Fruit fly (Drosophila melanogaster) whole organism, adult: Measurements from ENCODE around the gene Dus2.

Source experiments
- CG11617 ChIP-seq: fragments of 200-800 bp; sonication (Bioruptor generic); optimal IDR thresholded peaks from 2 replicates; lab custom pipeline; 2017; ENCODE audit warnings: mild to moderate bottlenecking, missing biosample characterization, missing genetic modification reagents, missing genetic modification characterization
- CG12768 ChIP-seq: fragments of 200-800 bp; sonication (Bioruptor generic); optimal IDR thresholded peaks from 2 replicates; lab custom pipeline; 2017; ENCODE audit warnings: missing biosample characterization, missing genetic modification characterization, mild to moderate bottlenecking, moderate library complexity, missing genetic modification reagents
- CG14711 ChIP-seq: fragments of 200-800 bp; sonication (Bioruptor generic); optimal IDR thresholded peaks from 2 replicates; lab custom pipeline; 2018; ENCODE audit warnings: missing biosample characterization, mild to moderate bottlenecking, missing genetic modification characterization, moderate library complexity
- CG1620 ChIP-seq: fragments of 200-800 bp; sonication (Bioruptor generic); optimal IDR thresholded peaks from 2 replicates; lab custom pipeline; 2016; ENCODE audit warnings: missing biosample characterization, missing genetic modification characterization
- CG33017 ChIP-seq: fragments of 200-800 bp; sonication (Bioruptor generic); optimal IDR thresholded peaks from 2 replicates; lab custom pipeline; 2018; ENCODE audit warnings: missing biosample characterization, mild to moderate bottlenecking, missing genetic modification characterization, moderate library complexity
- CG5204 ChIP-seq: fragments of 200-800 bp; sonication (Bioruptor generic); optimal IDR thresholded peaks from 2 replicates; lab custom pipeline; 2016; ENCODE audit warnings: missing biosample characterization, missing genetic modification characterization
- CG7045 ChIP-seq: fragments of 200-800 bp; sonication (Bioruptor generic); optimal IDR thresholded peaks from 2 replicates; lab custom pipeline; 2017; ENCODE audit warnings: missing biosample characterization, mild to moderate bottlenecking, missing genetic modification characterization
- CG7101 ChIP-seq: fragments of 200-800 bp; sonication (Bioruptor generic); optimal IDR thresholded peaks from 2 replicates; lab custom pipeline; 2018; ENCODE audit warnings: missing biosample characterization, mild to moderate bottlenecking, missing genetic modification characterization, moderate library complexity
- Clk ChIP-seq: fragments of 200-800 bp; sonication (Bioruptor generic); optimal IDR thresholded peaks from 2 replicates; lab custom pipeline; 2017; ENCODE audit warnings: missing biosample characterization, missing genetic modification characterization
- Crg-1 ChIP-seq: fragments of 200-800 bp; sonication (Bioruptor generic); optimal IDR thresholded peaks from 2 replicates; lab custom pipeline; 2016; ENCODE audit warnings: missing biosample characterization, missing genetic modification characterization
- Hr96 ChIP-seq: fragments of 200-800 bp; sonication (Bioruptor generic); optimal IDR thresholded peaks from 2 replicates; lab custom pipeline; 2016; ENCODE audit warnings: missing biosample characterization, missing genetic modification characterization
- Mnt ChIP-seq: fragments of 200-800 bp; sonication (Bioruptor generic); optimal IDR thresholded peaks from 2 replicates; lab custom pipeline; 2016; ENCODE audit warnings: missing biosample characterization, mild to moderate bottlenecking, missing genetic modification characterization
- bab1 ChIP-seq: fragments of 200-800 bp; sonication (Bioruptor generic); optimal IDR thresholded peaks from 3 replicates; lab custom pipeline; 2019; ENCODE audit warnings: missing biosample characterization, mild to moderate bottlenecking, missing genetic modification characterization, moderate library complexity
- cic ChIP-seq: fragments of 200-800 bp; sonication (Bioruptor generic); optimal IDR thresholded peaks from 2 replicates; lab custom pipeline; 2017; ENCODE audit warnings: missing biosample characterization, mild to moderate bottlenecking, missing genetic modification characterization, moderate library complexity
- cnc ChIP-seq, 2 experiments: fragments of >200 bp; optimal IDR thresholded peaks; 2 replicates each; lab custom pipeline; 2017
- kay ChIP-seq: fragments of 200-800 bp; sonication (Bioruptor generic); peaks from one replicate; lab custom pipeline; 2016; ENCODE audit warnings: missing biosample characterization, missing genetic modification characterization, borderline replicate concordance
- ovo ChIP-seq: fragments of 200-800 bp; sonication (Bioruptor generic); optimal IDR thresholded peaks from 2 replicates; lab custom pipeline; 2016; ENCODE audit warnings: missing biosample characterization, missing genetic modification characterization
- pad ChIP-seq: fragments of 200-800 bp; sonication (Bioruptor generic); optimal IDR thresholded peaks from 3 replicates; lab custom pipeline; 2017; ENCODE audit warnings: missing biosample characterization, missing genetic modification characterization, mild to moderate bottlenecking, moderate library complexity, missing genetic modification reagents
- tj ChIP-seq: fragments of 200-800 bp; sonication (Bioruptor generic); optimal IDR thresholded peaks from 3 replicates; lab custom pipeline; 2017; ENCODE audit warnings: missing biosample characterization, mild to moderate bottlenecking, missing genetic modification characterization, moderate library complexity
- toe ChIP-seq: fragments of 200-800 bp; sonication (Bioruptor generic); optimal IDR thresholded peaks from 2 replicates; lab custom pipeline; 2016; ENCODE audit warnings: missing biosample characterization, missing genetic modification characterization

Dus2 gene

DNA sequence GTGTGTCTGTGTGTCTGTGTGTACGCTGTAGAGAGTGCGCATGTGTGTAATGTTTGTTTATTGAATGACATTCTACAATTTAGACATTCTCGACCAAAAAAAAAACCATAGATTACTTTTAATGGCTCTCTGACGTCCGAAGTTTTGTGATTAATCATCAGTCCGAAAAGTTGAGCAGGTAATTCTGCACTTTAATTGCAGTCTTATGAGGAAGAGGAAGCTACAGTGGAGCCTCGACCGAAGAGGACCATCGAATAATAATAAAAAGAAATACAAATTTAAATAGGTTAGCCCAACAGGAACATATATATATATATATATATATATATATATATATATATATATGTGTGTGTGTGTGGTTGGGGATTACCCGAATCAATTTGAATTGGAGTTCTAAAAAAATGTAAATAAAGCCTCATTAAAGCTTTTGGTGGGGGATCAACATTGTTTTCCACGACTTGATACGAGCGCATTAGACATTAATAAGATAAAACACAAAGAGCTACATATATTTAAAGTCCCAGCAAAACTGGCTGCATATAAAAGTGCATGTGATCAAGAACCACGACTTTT is 28.5 kb upstream of the Dus2 start:
- TF ChIP-seq CG7045 (GFP tag; lab: Kevin White, UChicago) (no peak), bab1 (GFP tag; lab: Kevin White, UChicago) (no peak), Hr96 (GFP tag; lab: Kevin White, UChicago) (peak; percentile 18)

DNA sequence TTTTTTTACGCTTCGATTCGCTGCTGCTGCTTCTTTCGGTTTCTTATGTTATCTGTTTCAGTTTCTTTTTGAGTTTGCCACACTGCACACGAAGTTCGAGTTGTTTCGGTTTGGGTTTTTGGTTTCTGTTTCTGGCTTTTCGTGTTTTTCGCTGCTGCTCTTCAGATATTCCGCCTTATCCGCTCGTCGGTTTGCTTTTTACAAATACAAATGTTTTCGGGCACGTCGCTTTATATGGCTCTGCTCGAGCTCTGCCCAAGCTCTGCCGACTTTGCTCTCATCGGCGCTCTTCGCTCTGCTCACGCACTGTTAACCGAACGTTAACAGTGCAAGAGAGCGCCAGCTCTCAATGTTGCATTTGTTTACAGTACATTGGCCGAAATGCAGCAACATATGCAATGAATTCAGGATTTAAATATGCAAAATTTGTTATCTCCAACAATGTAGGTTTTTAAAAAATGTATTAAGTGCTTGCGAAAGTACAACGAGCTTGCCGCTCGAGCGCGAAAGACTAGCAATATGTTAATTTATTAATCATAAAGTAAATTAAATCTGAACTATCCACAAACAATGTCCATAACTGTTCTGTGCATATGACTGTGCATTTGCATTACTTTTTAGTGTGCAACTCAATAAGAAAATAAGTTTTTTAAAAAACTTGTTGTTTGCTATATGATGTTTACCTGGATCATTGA is 26.4 kb upstream of the Dus2 start:
- TF ChIP-seq tj (peak; percentile 1), CG12768 (GFP tag; lab: Kevin White, UChicago) (no peak)

DNA sequence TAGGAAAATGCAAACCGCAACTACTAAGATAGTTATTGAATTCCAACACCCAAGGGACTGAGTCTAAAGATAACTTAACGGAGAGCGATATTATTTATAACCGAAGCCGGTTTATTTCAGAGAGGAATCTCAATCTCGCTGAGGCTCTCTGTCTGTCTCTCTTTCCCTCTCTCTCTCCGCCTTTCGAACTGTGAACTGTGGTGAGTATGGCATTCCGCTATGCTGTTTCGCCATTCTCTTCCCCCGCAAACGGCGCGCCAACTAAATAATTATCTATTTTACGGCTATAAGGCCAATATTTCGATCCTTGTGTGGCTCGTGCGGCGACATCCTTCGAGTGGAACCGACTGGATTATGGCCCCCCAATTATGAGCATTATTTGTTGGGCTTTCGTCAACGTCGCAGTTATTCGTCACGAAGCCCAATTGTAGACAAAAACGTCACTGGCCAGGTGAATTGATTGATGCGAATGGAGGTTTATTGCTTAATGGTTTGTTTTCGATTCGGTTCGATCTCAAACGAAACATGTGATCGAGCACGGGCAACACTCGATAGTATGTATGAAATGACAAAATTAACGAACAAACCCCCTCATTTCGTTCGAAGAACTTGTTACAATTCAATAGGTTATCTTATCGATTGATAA is 25.5 kb upstream of the Dus2 start:
- TF ChIP-seq Clk (no peak), kay (peak; percentile 42), CG1620 (GFP tag; lab: Kevin White, UChicago) (no peak), cnc (optimal IDR thresholded peaks at IDR 0.05; lab: Kevin White, UChicago) (no peak), pad (GFP tag; lab: Kevin White, UChicago) (peak; percentile 48), CG33017 (tag; lab: Kevin White, UChicago) (no peak), toe (no peak), CG5204 (GFP tag; lab: Kevin White, UChicago) (no peak), CG14711 (tag; lab: Kevin White, UChicago) (no peak), ovo (GFP tag; lab: Kevin White, UChicago) (peak; percentile 52), CG7101 (no peak)

DNA sequence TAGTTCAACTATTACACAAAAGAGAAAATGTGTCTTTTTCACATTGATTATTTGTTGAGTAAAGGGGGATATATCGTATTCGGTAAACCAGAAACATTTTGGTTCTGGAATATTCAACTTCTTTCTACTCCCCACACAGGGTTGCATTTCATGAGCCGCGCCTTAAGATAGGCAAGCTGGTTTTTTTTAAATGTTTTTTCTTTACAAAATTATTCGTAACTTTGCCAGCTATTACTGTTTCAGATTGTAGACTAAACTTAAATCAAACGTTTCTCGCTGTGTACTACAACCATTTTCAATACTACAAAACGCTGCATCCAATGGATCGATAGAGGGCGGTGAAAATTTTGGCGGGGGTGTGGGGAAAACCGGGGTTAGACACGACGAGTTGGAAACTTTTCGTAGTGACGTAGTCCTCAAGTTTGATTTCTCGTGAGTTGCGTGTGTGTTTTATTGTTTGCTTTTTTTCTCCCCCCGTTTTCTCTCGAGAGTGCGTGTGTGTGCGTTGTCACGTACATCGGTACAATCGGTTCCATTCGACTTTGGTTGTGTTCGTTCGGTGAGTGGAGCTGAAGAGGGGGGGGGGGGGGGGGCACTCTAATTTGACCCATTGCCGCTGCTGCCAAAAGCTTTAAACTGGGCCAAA is 24.2 kb upstream of the Dus2 start:
- TF ChIP-seq CG11617 (GFP tag; lab: Kevin White, UChicago) (no peak), tj (peak; percentile 35), CG12768 (GFP tag; lab: Kevin White, UChicago) (no peak), Hr96 (GFP tag; lab: Kevin White, UChicago) (no peak), CG1620 (GFP tag; lab: Kevin White, UChicago) (no peak), CG5204 (GFP tag; lab: Kevin White, UChicago) (no peak), bab1 (GFP tag; lab: Kevin White, UChicago) (no peak)

DNA sequence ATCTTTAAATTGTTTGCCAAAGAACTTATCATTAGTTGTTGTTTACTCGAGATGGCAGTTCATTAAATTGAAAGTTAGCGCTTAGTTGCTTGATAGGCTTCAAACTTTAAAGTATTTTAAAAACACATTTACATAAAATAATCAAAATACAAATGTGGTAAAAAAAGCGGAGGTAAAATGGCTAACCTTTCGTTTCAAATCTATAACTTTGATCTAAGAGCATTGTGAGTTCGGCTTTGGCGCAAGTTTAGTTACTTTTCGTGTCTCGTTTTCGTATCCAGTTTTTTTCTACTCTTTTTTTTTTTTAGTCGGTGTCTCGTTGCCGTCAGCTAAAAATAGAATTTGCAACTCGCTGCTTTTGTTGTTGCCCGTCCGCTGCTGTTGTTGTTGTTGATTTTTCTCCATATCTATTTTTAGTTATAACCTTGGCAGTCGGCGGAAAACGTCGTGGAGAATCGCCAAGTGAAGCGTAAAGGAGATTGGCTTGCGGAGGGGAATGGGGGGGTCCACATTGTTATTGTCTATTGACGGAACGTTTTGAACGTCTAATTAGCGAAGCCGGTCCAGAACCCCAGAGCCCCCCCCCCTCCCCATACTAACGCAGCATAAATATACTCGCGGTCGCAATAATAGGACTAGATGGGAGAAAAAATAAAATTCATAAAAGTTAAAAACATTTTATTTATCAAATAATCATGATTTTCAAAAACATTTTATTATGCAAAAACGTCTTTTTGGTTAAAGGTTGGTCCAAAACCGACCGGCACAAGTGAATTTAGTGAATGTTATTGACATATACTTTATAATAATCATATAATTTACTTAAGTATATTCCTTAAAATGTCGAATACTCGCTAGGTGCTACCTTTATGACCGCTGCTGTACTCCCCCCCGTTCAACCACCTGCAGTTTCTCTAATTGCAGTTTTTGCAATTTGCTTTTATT is 23.0 kb upstream of the Dus2 start:
- TF ChIP-seq CG14711 (tag; lab: Kevin White, UChicago) (peak; percentile 78), CG5204 (GFP tag; lab: Kevin White, UChicago) (peak; percentile 33), Hr96 (GFP tag; lab: Kevin White, UChicago) (peak; percentile 17), Mnt (GFP tag; lab: Kevin White, UChicago) (no peak), bab1 (GFP tag; lab: Kevin White, UChicago) (peak; percentile 47), Crg-1 (GFP tag; lab: Kevin White, UChicago) (no peak), pad (GFP tag; lab: Kevin White, UChicago) (peak; percentile 64), Clk (peak; percentile 56), CG1620 (GFP tag; lab: Kevin White, UChicago) (no peak), CG11617 (GFP tag; lab: Kevin White, UChicago) (peak; percentile 68), ovo (GFP tag; lab: Kevin White, UChicago) (peak; percentile 7), CG7101 (peak; percentile 86), cnc (optimal IDR thresholded peaks at IDR 0.05; lab: Kevin White, UChicago) (no peak), CG7045 (GFP tag; lab: Kevin White, UChicago) (peak; percentile 88), kay (peak; percentile 59), tj (peak; percentile 76), CG33017 (tag; lab: Kevin White, UChicago) (peak; percentile 83), CG12768 (GFP tag; lab: Kevin White, UChicago) (peak; percentile 76), toe (peak; percentile 24), cic (GFP tag; lab: Kevin White, UChicago) (no peak)

DNA sequence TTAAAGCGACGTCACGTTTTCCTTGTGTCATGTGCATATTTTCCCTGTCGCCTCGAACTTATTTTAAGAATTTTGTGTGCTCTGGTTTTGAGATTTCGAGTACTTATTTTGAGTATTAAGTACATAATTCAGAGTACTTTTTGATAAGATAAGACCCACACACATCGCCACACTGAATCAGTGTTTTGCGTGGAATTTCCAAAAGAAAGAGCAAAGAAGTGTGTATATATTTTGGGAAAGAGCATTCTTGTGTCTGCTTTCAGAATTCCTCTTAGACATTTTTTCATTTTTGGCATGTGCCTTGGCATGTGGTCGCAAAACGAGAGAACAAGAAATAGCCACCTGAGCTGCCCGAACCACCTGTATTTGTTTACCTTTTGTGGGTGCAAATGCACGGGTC is 22.0 kb upstream of the Dus2 start:
- TF ChIP-seq cnc (optimal IDR thresholded peaks at IDR 0.05; lab: Kevin White, UChicago) (no peak), Hr96 (GFP tag; lab: Kevin White, UChicago) (no peak), Mnt (GFP tag; lab: Kevin White, UChicago) (no peak), kay (no peak), cic (GFP tag; lab: Kevin White, UChicago) (no peak), Crg-1 (GFP tag; lab: Kevin White, UChicago) (no peak), bab1 (GFP tag; lab: Kevin White, UChicago) (no peak), Clk (no peak)
